Worm (Caenorhabditis elegans): ENCODE results near the gene ilys-6.

Gene ilys-6

DNA sequence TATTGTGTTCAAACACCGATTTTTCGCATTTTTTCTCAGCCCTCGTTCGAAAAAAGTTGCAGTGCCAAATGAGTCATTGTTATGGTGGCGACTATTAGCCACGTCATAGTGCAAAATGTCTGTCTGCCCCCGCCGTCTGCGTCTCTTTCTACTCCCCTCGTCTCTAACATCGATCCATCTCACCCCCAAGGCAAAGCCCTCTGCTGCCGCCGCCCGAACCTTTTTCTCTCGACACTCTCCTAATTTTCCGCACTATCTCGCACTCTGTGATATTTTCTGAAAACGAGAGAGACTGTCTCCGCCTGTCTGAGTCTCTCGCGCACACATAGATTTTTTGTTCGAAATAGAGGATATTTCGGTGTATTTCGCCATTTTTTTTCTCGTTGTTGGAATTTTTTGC lies 29.6 kb upstream of the ilys-6 start:
- TF ChIP-seq lin-13 (GFP tag; optimal IDR thresholded peaks at IDR 0.05) (peak; percentile 66), F13H6.1 (tag; optimal IDR thresholded peaks at IDR 0.05) (peak; percentile 91), nhr-12 (tag; optimal IDR thresholded peaks at IDR 0.05) (no peak), sma-9 (GFP tag; optimal IDR thresholded peaks at IDR 0.05) (peak; percentile 89), sma-9 (tag; optimal IDR thresholded peaks at IDR 0.05) (no peak), nhr-6 (tag; optimal IDR thresholded peaks at IDR 0.05) (peak; percentile 44), sem-4 (tag; optimal IDR thresholded peaks at IDR 0.05) (peak; percentile 54), ceh-16 (tag; optimal IDR thresholded peaks at IDR 0.05) (no peak), nhr-23 (tag; optimal IDR thresholded peaks at IDR 0.05) (no peak), mbf-1 (tag; optimal IDR thresholded peaks at IDR 0.05) (no peak), nhr-129 (tag; optimal IDR thresholded peaks at IDR 0.05) (peak; percentile 69), unc-39 (tag; optimal IDR thresholded peaks at IDR 0.05) (no peak), alr-1 (tag; optimal IDR thresholded peaks at IDR 0.05) (no peak), lsy-2 (tag; optimal IDR thresholded peaks at IDR 0.05) (peak; percentile 62 to 83), blmp-1 (tag; optimal IDR thresholded peaks at IDR 0.05; ENCODE audit: insufficient read depth) (no peak), nhr-77 (tag; optimal IDR thresholded peaks at IDR 0.05) (no peak), elt-3 (tag; optimal IDR thresholded peaks at IDR 0.05) (no peak), ztf-4 (tag; optimal IDR thresholded peaks at IDR 0.05) (peak; percentile 55), ama-1 (optimal IDR thresholded peaks at IDR 0.05) (no peak), nhr-11 (tag; optimal IDR thresholded peaks at IDR 0.05) (no peak), snpc-4 (tag; optimal IDR thresholded peaks at IDR 0.05) (peak; percentile 49), unc-55 (GFP tag; optimal IDR thresholded peaks at IDR 0.05) (peak; percentile 84), egl-27 (tag; optimal IDR thresholded peaks at IDR 0.05) (peak; percentile 67), mab-5 (tag; optimal IDR thresholded peaks at IDR 0.05) (peak; percentile 23), nhr-25 (tag; optimal IDR thresholded peaks at IDR 0.05) (peak; percentile 51), ceh-82 (tag; optimal IDR thresholded peaks at IDR 0.05) (peak; percentile 75), ztf-1 (GFP tag; conservative IDR thresholded peaks at IDR 0.05) (no peak), zag-1 (tag; optimal IDR thresholded peaks at IDR 0.05) (peak; percentile 54), nhr-10 (tag; optimal IDR thresholded peaks at IDR 0.05) (no peak), fos-1 (tag; optimal IDR thresholded peaks at IDR 0.05) (peak; percentile 90), mdl-1 (tag; optimal IDR thresholded peaks at IDR 0.05) (peak in 1 of 2 experiments; percentile 58), C34F6.9 (tag; optimal IDR thresholded peaks at IDR 0.05) (peak; percentile 78), dmd-4 (tag; optimal IDR thresholded peaks at IDR 0.05) (no peak), crh-2 (tag; optimal IDR thresholded peaks at IDR 0.05) (peak; percentile 96), peb-1 (tag; optimal IDR thresholded peaks at IDR 0.05) (no peak), ZK546.5 (tag; optimal IDR thresholded peaks at IDR 0.05) (no peak), lin-39 (tag; optimal IDR thresholded peaks at IDR 0.05) (no peak), skn-1 (tag; optimal IDR thresholded peaks at IDR 0.05) (no peak), nhr-237 (tag; optimal IDR thresholded peaks at IDR 0.05) (peak; percentile 4), lin-11 (tag; optimal IDR thresholded peaks at IDR 0.05) (peak; percentile 4), Y55F3AM.14 (GFP tag; optimal IDR thresholded peaks at IDR 0.05) (peak; percentile 26), unc-62 (GFP tag; optimal IDR thresholded peaks at IDR 0.05) (no peak), elt-1 (tag; optimal IDR thresholded peaks at IDR 0.05) (no peak), ztf-11 (tag; optimal IDR thresholded peaks at IDR 0.05) (no peak), aly-2 (tag; optimal IDR thresholded peaks at IDR 0.05) (no peak), R02D3.7 (tag; optimal IDR thresholded peaks at IDR 0.05) (no peak), gmeb-1 (tag; optimal IDR thresholded peaks at IDR 0.05) (peak; percentile 67), sma-3 (GFP tag; optimal IDR thresholded peaks at IDR 0.05) (peak; percentile 84), nhr-21 (tag; optimal IDR thresholded peaks at IDR 0.05) (peak; percentile 57)
